ENCODE assay signal across 1 fruit fly cellular context in the genomic region with DNA sequence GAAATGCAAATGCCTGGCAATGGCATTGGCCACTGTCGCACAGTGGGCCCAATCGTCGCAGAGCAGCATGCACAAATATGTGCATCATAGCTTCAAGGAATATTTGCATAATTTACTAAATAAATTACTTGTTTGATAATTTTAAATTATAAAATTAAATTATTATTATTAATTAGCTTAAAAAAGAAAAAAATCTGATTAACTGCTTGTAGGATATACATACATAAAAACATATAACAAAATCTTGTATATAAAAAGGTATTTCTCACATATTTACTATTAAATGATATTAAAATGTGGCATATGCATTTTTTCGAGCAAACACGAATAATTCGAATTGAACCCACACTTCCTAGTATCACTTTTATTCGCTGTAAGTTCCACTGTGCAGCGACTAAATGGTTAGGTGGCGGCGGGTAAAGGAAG.
TF ChIP-seq lines count a peak whose summit lies in the region.

No protein-coding gene starts in this region.

TF ChIP-seq in whole organism, embryonic, 481 proteins besides CTCF, POLR2A, EP300 and RAD21 (continued from another document and continues in another):
- TF ChIP-seq fd102C (GFP tag; optimal IDR thresholded peaks at IDR 0.05; lab: Kevin White, UChicago) (no peak), D19A (tag; optimal IDR thresholded peaks at IDR 0.05; lab: Kevin White, UChicago) (peak; percentile 60), CG12236 (GFP tag; optimal IDR thresholded peaks at IDR 0.05; lab: Kevin White, UChicago) (no peak), tup (GFP tag; optimal IDR thresholded peaks at IDR 0.05; lab: Kevin White, UChicago) (no peak), bab2 (GFP tag; optimal IDR thresholded peaks at IDR 0.05; lab: Kevin White, UChicago) (no peak), slou (GFP tag; optimal IDR thresholded peaks at IDR 0.05; lab: Kevin White, UChicago) (no peak), CG1603 (tag; optimal IDR thresholded peaks at IDR 0.05; lab: Kevin White, UChicago) (no peak), CG12942 (GFP tag; optimal IDR thresholded peaks at IDR 0.05; lab: Kevin White, UChicago) (peak; percentile 41), ci (GFP tag; IDR thresholded peaks at IDR 0.05; lab: Robert Waterston, UW) (no peak), Trl (optimal IDR thresholded peaks at IDR 0.05; lab: Kevin White, UChicago) (no peak), Trl (GFP tag; optimal IDR thresholded peaks at IDR 0.05; lab: Kevin White, UChicago) (no peak), Hr51 (GFP tag; optimal IDR thresholded peaks at IDR 0.05; lab: Kevin White, UChicago) (peak in 1 of 2 experiments; percentile 71), CG9727 (GFP tag; optimal IDR thresholded peaks at IDR 0.05; lab: Kevin White, UChicago) (peak; percentile 53), CG4854 (GFP tag; optimal IDR thresholded peaks at IDR 0.05; lab: Kevin White, UChicago) (no peak), nom (GFP tag; optimal IDR thresholded peaks at IDR 0.05; lab: Kevin White, UChicago) (no peak), h (optimal IDR thresholded peaks at IDR 0.05; lab: Kevin White, UChicago) (no peak), pita (GFP tag; optimal IDR thresholded peaks at IDR 0.05; lab: Kevin White, UChicago) (no peak), sisA (GFP tag; IDR thresholded peaks at IDR 0.05; lab: Robert Waterston, UW) (peak; percentile 24; the same call in 1 of the 2 replicates), CG1647 (GFP tag; optimal IDR thresholded peaks at IDR 0.05; lab: Kevin White, UChicago) (no peak), klu (GFP tag; IDR thresholded peaks at IDR 0.05; lab: Robert Waterston, UW) (no peak), Antp (GFP tag; optimal IDR thresholded peaks at IDR 0.05; lab: Kevin White, UChicago) (no peak), CG31441 (GFP tag; IDR thresholded peaks at IDR 0.05; lab: Robert Waterston, UW) (peak; percentile 79), tgo (GFP tag; IDR thresholded peaks at IDR 0.05; lab: Robert Waterston, UW) (peak; percentile 36; the same call in 2 of the 3 replicates), vvl (GFP tag; IDR thresholded peaks at IDR 0.05; lab: Robert Waterston, UW) (peak; percentile 19; the same call in 1 of the 2 replicates), trh (GFP tag; optimal IDR thresholded peaks at IDR 0.05; lab: Kevin White, UChicago) (no peak), Oaz (GFP tag; IDR thresholded peaks at IDR 0.05; lab: Robert Waterston, UW) (no peak), E2f1 (GFP tag; IDR thresholded peaks at IDR 0.05; lab: Robert Waterston, UW) (0 out of 2 replicates have a peak, but pooled peaks have one; percentile 42), NC2β (GFP tag; optimal IDR thresholded peaks at IDR 0.05; lab: Kevin White, UChicago) (no peak), CG10274 (GFP tag; optimal IDR thresholded peaks at IDR 0.05; lab: Kevin White, UChicago) (no peak), NK7.1 (GFP tag; optimal IDR thresholded peaks at IDR 0.05; lab: Kevin White, UChicago) (no peak), Ptx1 (GFP tag; IDR thresholded peaks at IDR 0.05; lab: Robert Waterston, UW) (peak; percentile 72), ara (GFP tag; IDR thresholded peaks at IDR 0.05; lab: Robert Waterston, UW) (no peak), slp2 (GFP tag; optimal IDR thresholded peaks at IDR 0.05; lab: Kevin White, UChicago) (no peak), dan (GFP tag; IDR thresholded peaks at IDR 0.05; lab: Robert Waterston, UW) (no peak), CG16779 (GFP tag; IDR thresholded peaks at IDR 0.05; lab: Robert Waterston, UW) (no peak), CG15011 (GFP tag; optimal IDR thresholded peaks at IDR 0.05; lab: Kevin White, UChicago) (no peak), CG7271 (tag; optimal IDR thresholded peaks at IDR 0.05; lab: Kevin White, UChicago) (no peak), ato (GFP tag; IDR thresholded peaks at IDR 0.05; lab: Robert Waterston, UW; ENCODE audit: partially characterized antibody) (no peak), Nf-YC (tag; optimal IDR thresholded peaks at IDR 0.05; lab: Kevin White, UChicago) (peak; percentile 48), fd3F (GFP tag; optimal IDR thresholded peaks at IDR 0.05; lab: Kevin White, UChicago) (no peak), CG4820 (GFP tag; optimal IDR thresholded peaks at IDR 0.05; lab: Kevin White, UChicago) (peak; percentile 24), CG6689 (GFP tag; IDR thresholded peaks at IDR 0.05; lab: Robert Waterston, UW) (peak; percentile 60), gem (tag; optimal IDR thresholded peaks at IDR 0.05; lab: Kevin White, UChicago) (peak; percentile 75), CG11085 (GFP tag; IDR thresholded peaks at IDR 0.05; lab: Robert Waterston, UW) (no peak), HLHmδ (GFP tag; optimal IDR thresholded peaks at IDR 0.05; lab: Kevin White, UChicago) (no peak), CG13287 (GFP tag; IDR thresholded peaks at IDR 0.05; lab: Robert Waterston, UW; ENCODE audit: partially characterized antibody) (no peak), Scr (GFP tag; IDR thresholded peaks at IDR 0.05; lab: Robert Waterston, UW; ENCODE audit: partially characterized antibody) (no peak), CG13424 (tag; optimal IDR thresholded peaks at IDR 0.05; lab: Kevin White, UChicago) (peak; percentile 69), Adf1 (GFP tag; IDR thresholded peaks at IDR 0.05; lab: Robert Waterston, UW) (no peak), CG14860 (GFP tag; IDR thresholded peaks at IDR 0.05; lab: Robert Waterston, UW; ENCODE audit: partially characterized antibody) (no peak), Med (GFP tag; lab: Kevin White, UChicago) (peak; percentile 65), H15 (GFP tag; IDR thresholded peaks at IDR 0.05; lab: Robert Waterston, UW) (0 out of 3 replicates have a peak, but pooled peaks have one; percentile 50), HLH54F (GFP tag; optimal IDR thresholded peaks at IDR 0.05; lab: Kevin White, UChicago) (no peak), HmgD (GFP tag; optimal IDR thresholded peaks at IDR 0.05; lab: Kevin White, UChicago) (no peak), Hey (tag; optimal IDR thresholded peaks at IDR 0.05; lab: Kevin White, UChicago) (no peak), tio (GFP tag; optimal IDR thresholded peaks at IDR 0.05; lab: Kevin White, UChicago) (no peak), lmd (GFP tag; IDR thresholded peaks at IDR 0.05; lab: Robert Waterston, UW) (peak; percentile 45; the same call in 1 of the 2 replicates), cwo (GFP tag; optimal IDR thresholded peaks at IDR 0.05; lab: Kevin White, UChicago) (peak; percentile 4), oc (tag; optimal IDR thresholded peaks at IDR 0.05; lab: Kevin White, UChicago) (peak; percentile 45), CG7839 (tag; optimal IDR thresholded peaks at IDR 0.05; lab: Kevin White, UChicago) (peak; percentile 62), en (GFP tag; optimal IDR thresholded peaks at IDR 0.05; lab: Kevin White, UChicago) (no peak), zen2 (GFP tag; IDR thresholded peaks at IDR 0.05; lab: Robert Waterston, UW; ENCODE audit: partially characterized antibody) (no peak), vfl (GFP tag; optimal IDR thresholded peaks at IDR 0.05; lab: Kevin White, UChicago) (no peak), CG8478 (optimal IDR thresholded peaks at IDR 0.05; lab: Kevin White, UChicago) (no peak), hbn (GFP tag; IDR thresholded peaks at IDR 0.05; lab: Robert Waterston, UW; ENCODE audit: partially characterized antibody) (no peak), her (GFP tag; optimal IDR thresholded peaks at IDR 0.05; lab: Kevin White, UChicago) (no peak), TFAM (GFP tag; optimal IDR thresholded peaks at IDR 0.05; lab: Kevin White, UChicago) (no peak), Usf (GFP tag; optimal IDR thresholded peaks at IDR 0.05; lab: Kevin White, UChicago) (no peak), BtbVII (GFP tag; optimal IDR thresholded peaks at IDR 0.05; lab: Kevin White, UChicago) (no peak), emc (GFP tag; optimal IDR thresholded peaks at IDR 0.05; lab: Kevin White, UChicago) (no peak), Spps (tag; optimal IDR thresholded peaks at IDR 0.05; lab: Kevin White, UChicago) (no peak), CG9876 (GFP tag; optimal IDR thresholded peaks at IDR 0.05; lab: Kevin White, UChicago) (no peak), sim (GFP tag; IDR thresholded peaks at IDR 0.05; lab: Robert Waterston, UW) (no peak), CG6765 (GFP tag; optimal IDR thresholded peaks at IDR 0.05; lab: Kevin White, UChicago) (no peak), CG1832 (GFP tag; optimal IDR thresholded peaks at IDR 0.05; lab: Kevin White, UChicago) (no peak), al (GFP tag; IDR thresholded peaks at IDR 0.05; lab: Robert Waterston, UW) (no peak), Rx (GFP tag; IDR thresholded peaks at IDR 0.05; lab: Robert Waterston, UW) (no peak), Hmx (GFP tag; optimal IDR thresholded peaks at IDR 0.05; lab: Kevin White, UChicago) (no peak), CG31224 (GFP tag; IDR thresholded peaks at IDR 0.05; lab: Robert Waterston, UW) (no peak), CG5245 (GFP tag; optimal IDR thresholded peaks at IDR 0.05; lab: Kevin White, UChicago) (no peak), MTF-1 (GFP tag; optimal IDR thresholded peaks at IDR 0.05; lab: Kevin White, UChicago; ENCODE audit: borderline replicate concordance) (no peak), Neu2 (GFP tag; optimal IDR thresholded peaks at IDR 0.05; lab: Kevin White, UChicago; ENCODE audit: borderline replicate concordance) (no peak), NC2α (GFP tag; optimal IDR thresholded peaks at IDR 0.05; lab: Kevin White, UChicago) (no peak), lola (GFP tag; optimal IDR thresholded peaks at IDR 0.05; lab: Kevin White, UChicago) (peak in 1 of 3 experiments; percentile 60), crp (GFP tag; optimal IDR thresholded peaks at IDR 0.05; lab: Kevin White, UChicago) (no peak), CG15479 (GFP tag; optimal IDR thresholded peaks at IDR 0.05; lab: Kevin White, UChicago) (no peak), seq (GFP tag; IDR thresholded peaks at IDR 0.05; lab: Robert Waterston, UW) (no peak), CG17912 (GFP tag; optimal IDR thresholded peaks at IDR 0.05; lab: Kevin White, UChicago) (no peak), HHEX (GFP tag; optimal IDR thresholded peaks at IDR 0.05; lab: Kevin White, UChicago) (peak; percentile 26), Sin3A (optimal IDR thresholded peaks at IDR 0.05; lab: Kevin White, UChicago) (no peak), Hr39 (optimal IDR thresholded peaks at IDR 0.05; lab: Kevin White, UChicago) (no peak), CG17568 (GFP tag; optimal IDR thresholded peaks at IDR 0.05; lab: Kevin White, UChicago) (no peak), CG8281 (tag; optimal IDR thresholded peaks at IDR 0.05; lab: Kevin White, UChicago) (no peak), fd96Cb (tag; optimal IDR thresholded peaks at IDR 0.05; lab: Kevin White, UChicago) (peak; percentile 53), dm (GFP tag; optimal IDR thresholded peaks at IDR 0.05; lab: Kevin White, UChicago) (no peak), CG16813 (GFP tag; IDR thresholded peaks at IDR 0.05; lab: Robert Waterston, UW; ENCODE audit: partially characterized antibody) (no peak), Doc3 (GFP tag; IDR thresholded peaks at IDR 0.05; lab: Robert Waterston, UW; ENCODE audit: partially characterized antibody) (no peak), br (optimal IDR thresholded peaks at IDR 0.05; lab: Kevin White, UChicago) (no peak), stc (GFP tag; IDR thresholded peaks at IDR 0.05; lab: Robert Waterston, UW) (peak; percentile 54; the same call in 1 of the 2 replicates), CG6272 (GFP tag; IDR thresholded peaks at IDR 0.05; lab: Robert Waterston, UW) (0 out of 2 replicates have a peak, but pooled peaks have one; percentile 10), lab (GFP tag; optimal IDR thresholded peaks at IDR 0.05; lab: Kevin White, UChicago) (no peak), CG2199 (GFP tag; IDR thresholded peaks at IDR 0.05; lab: Robert Waterston, UW) (no peak), luna (GFP tag; optimal IDR thresholded peaks at IDR 0.05; lab: Kevin White, UChicago) (no peak), pzg (GFP tag; optimal IDR thresholded peaks at IDR 0.05; lab: Kevin White, UChicago) (no peak), abd-A (tag; optimal IDR thresholded peaks at IDR 0.05; lab: Kevin White, UChicago) (no peak), Ets97D (GFP tag; optimal IDR thresholded peaks at IDR 0.05; lab: Kevin White, UChicago) (no peak), Nf-YA (GFP tag; IDR thresholded peaks at IDR 0.05; lab: Robert Waterston, UW) (no peak), ftz-f1 (GFP tag; optimal IDR thresholded peaks at IDR 0.05; lab: Kevin White, UChicago) (no peak), nerfin-1 (tag; optimal IDR thresholded peaks at IDR 0.05; lab: Kevin White, UChicago) (peak; percentile 43), HmgZ (tag; optimal IDR thresholded peaks at IDR 0.05; lab: Kevin White, UChicago) (no peak), CG8924 (tag; optimal IDR thresholded peaks at IDR 0.05; lab: Kevin White, UChicago) (peak; percentile 58), CG32772 (GFP tag; IDR thresholded peaks at IDR 0.05; lab: Robert Waterston, UW) (0 out of 2 replicates have a peak, but pooled peaks have one; percentile 32), chn (GFP tag; optimal IDR thresholded peaks at IDR 0.05; lab: Kevin White, UChicago) (no peak), kay (GFP tag; optimal IDR thresholded peaks at IDR 0.05; lab: Kevin White, UChicago) (no peak), CG16863 (GFP tag; optimal IDR thresholded peaks at IDR 0.05; lab: Kevin White, UChicago) (no peak), sens-2 (GFP tag; IDR thresholded peaks at IDR 0.05; lab: Robert Waterston, UW) (no peak), CG13624 (GFP tag; optimal IDR thresholded peaks at IDR 0.05; lab: Kevin White, UChicago) (no peak), row (GFP tag; IDR thresholded peaks at IDR 0.05; lab: Robert Waterston, UW) (peak; percentile 39; the same call in 2 of the 3 replicates), CrebB (tag; optimal IDR thresholded peaks at IDR 0.05; lab: Kevin White, UChicago) (no peak), HLH4C (GFP tag; IDR thresholded peaks at IDR 0.05; lab: Robert Waterston, UW; ENCODE audit: partially characterized antibody) (no peak), Blimp-1 (GFP tag; optimal IDR thresholded peaks at IDR 0.05; lab: Kevin White, UChicago) (peak; percentile 53), pum (GFP tag; optimal IDR thresholded peaks at IDR 0.05; lab: Kevin White, UChicago) (no peak), slbo (GFP tag; IDR thresholded peaks at IDR 0.05; lab: Robert Waterston, UW) (0 out of 2 replicates have a peak, but pooled peaks have one; percentile 29), CG4360 (GFP tag; IDR thresholded peaks at IDR 0.05; lab: Robert Waterston, UW) (no peak), hb (GFP tag; IDR thresholded peaks at IDR 0.05; lab: Robert Waterston, UW; ENCODE audit: partially characterized antibody) (no peak), CG10366 (GFP tag; IDR thresholded peaks at IDR 0.05; lab: Robert Waterston, UW) (peak; percentile 19; the same call in 1 of the 2 replicates), kni (GFP tag; optimal IDR thresholded peaks at IDR 0.05; lab: Kevin White, UChicago) (no peak), disco-r (GFP tag; optimal IDR thresholded peaks at IDR 0.05; lab: Kevin White, UChicago) (no peak), rib (GFP tag; IDR thresholded peaks at IDR 0.05; lab: Robert Waterston, UW) (no peak)
